Worm (Caenorhabditis elegans): ENCODE results near the gene F59H6.15.

DNA sequence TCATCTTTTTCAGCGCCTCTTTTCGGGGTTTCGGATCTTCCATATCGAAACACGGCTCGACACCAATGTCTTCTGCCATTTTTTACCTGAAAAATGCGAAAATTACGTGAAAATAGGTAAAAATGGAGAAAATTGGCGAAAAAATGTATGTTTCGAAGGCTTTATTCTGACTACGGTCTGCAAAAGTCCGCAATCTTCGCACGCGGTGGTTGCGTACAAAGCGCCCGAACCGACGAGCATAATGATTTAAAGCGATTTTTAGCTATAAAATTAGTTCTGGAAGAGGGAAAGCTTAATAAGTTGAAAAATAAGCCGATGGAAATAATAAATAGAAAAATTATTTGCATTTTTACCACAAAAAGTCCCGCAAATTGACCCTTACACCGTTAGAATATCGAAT is 46.2 kb downstream of the F59H6.15 start, which contains the start of gene F07E5.5:
- TF ChIP-seq ztf-23 (GFP tag; IDR thresholded peaks at IDR 0.05) (no peak), ztf-29 (GFP tag; IDR thresholded peaks at IDR 0.05) (no peak), tab-1 (GFP tag; IDR thresholded peaks at IDR 0.05) (no peak), med-1 (GFP tag; optimal IDR thresholded peaks at IDR 0.05; ENCODE audit: insufficient read depth) (no peak), flt-1 (GFP tag; IDR thresholded peaks at IDR 0.05) (no peak), ref-1 (GFP tag; conservative IDR thresholded peaks at IDR 0.05) (no peak), T22C8.4 (GFP tag; IDR thresholded peaks at IDR 0.05) (no peak), cog-1 (tag; optimal IDR thresholded peaks at IDR 0.05) (no peak)

All from whole organism, midembryonic.